Worm (Caenorhabditis elegans) whole organism, L1 larva: Measurements from ENCODE around the gene M110.3.

Experiments used
- blmp-1 ChIP-seq: fragments of 150-350 bp; optimal IDR thresholded peaks from 2 replicates; lab custom pipeline; 2014; ENCODE audit warnings: missing biosample characterization, missing genetic modification characterization
- ceh-82 ChIP-seq, 3 experiments: fragments of 150-350 bp in 1 of 3; sonication (generic microtip) in 2 of 3; optimal IDR thresholded peaks; 2 replicates each; lab custom pipeline; 2014 to 2017; ENCODE audit warnings: missing biosample characterization in 3 of 3, missing genetic modification characterization in 3 of 3
- egl-13 ChIP-seq: sonication (generic microtip); optimal IDR thresholded peaks from 2 replicates; lab custom pipeline; 2016; ENCODE audit warnings: missing genotype, missing genetic modification reagents, missing genetic modification characterization, missing compliant biosample characterization
- nhr-71 ChIP-seq: sonication (generic microtip); optimal IDR thresholded peaks from 2 replicates; lab custom pipeline; 2016; ENCODE audit warnings: mild to moderate bottlenecking, missing genetic modification characterization, moderate library complexity, missing compliant biosample characterization
- snpc-4 ChIP-seq: fragments of 150-350 bp; optimal IDR thresholded peaks from 2 replicates; lab custom pipeline; 2014; ENCODE audit warnings: missing biosample characterization, missing genetic modification characterization
- swsn-7 ChIP-seq: sonication (generic microtip); optimal IDR thresholded peaks from 2 replicates; lab custom pipeline; 2016; ENCODE audit warnings: missing genetic modification characterization, missing compliant biosample characterization
- tbx-2 ChIP-seq: sonication (generic microtip); optimal IDR thresholded peaks from 2 replicates; lab custom pipeline; 2016; ENCODE audit warnings: missing genetic modification characterization, missing compliant biosample characterization
- unc-62 ChIP-seq: fragments of 150-350 bp; optimal IDR thresholded peaks from 2 replicates; lab custom pipeline; 2014; ENCODE audit warnings: missing biosample characterization, missing genetic modification reagents, missing genetic modification characterization
- vab-15 ChIP-seq: sonication (generic microtip); optimal IDR thresholded peaks from 2 replicates; lab custom pipeline; 2017; ENCODE audit warnings: missing genotype, mild to moderate bottlenecking, missing genetic modification characterization, missing compliant biosample characterization
- xbp-1 ChIP-seq: sonication (generic microtip); optimal IDR thresholded peaks from 2 replicates; lab custom pipeline; 2016; ENCODE audit warnings: missing genetic modification characterization, missing compliant biosample characterization
- zag-1 ChIP-seq: fragments of 150-350 bp; optimal IDR thresholded peaks from 2 replicates; lab custom pipeline; 2014; ENCODE audit warnings: missing biosample characterization, missing genetic modification characterization
- zip-4 ChIP-seq: fragments of 200-800 bp; sonication (Bioruptor generic); optimal IDR thresholded peaks from 2 replicates; lab custom pipeline; 2018; ENCODE audit warnings: mild to moderate bottlenecking, missing genetic modification characterization, moderate library complexity, missing compliant biosample characterization

DNA sequence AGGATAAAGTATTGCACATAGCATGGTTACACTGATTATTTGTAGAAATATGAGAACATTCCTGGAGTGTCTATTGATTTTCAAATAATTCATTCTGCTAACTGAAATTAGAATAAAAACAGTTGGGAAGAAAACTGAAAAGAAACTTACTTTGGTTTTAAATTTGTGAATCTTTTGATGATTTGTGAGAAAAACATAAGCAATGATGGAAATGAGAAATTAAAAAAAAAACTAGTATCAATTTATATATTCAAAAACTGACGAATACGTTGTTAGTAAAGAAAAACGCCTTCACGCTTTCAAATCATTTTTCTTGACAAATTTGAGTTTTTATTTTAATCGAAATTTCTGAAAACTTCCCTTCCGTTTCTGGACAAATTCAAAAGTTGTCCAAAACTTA lies 23.3 kb downstream of the M110.3 start, which contains the start of gene T05C12.9:
- TF ChIP-seq egl-13 (tag; lab: Kevin White, UChicago): no peak
- no peak for TF ChIP-seq xbp-1 (tag; lab: Kevin White, UChicago)
- no peak for TF ChIP-seq swsn-7 (tag; lab: Kevin White, UChicago)
- no peak for TF ChIP-seq ceh-82 (tag; optimal IDR thresholded peaks at IDR 0.05; lab: Kevin White, UChicago)
- TF ChIP-seq blmp-1 (tag; lab: Kevin White, UChicago): no peak
- no peak for TF ChIP-seq vab-15 (tag; lab: Kevin White, UChicago)
- TF ChIP-seq snpc-4: no peak
- TF ChIP-seq tbx-2 (tag; lab: Kevin White, UChicago): no peak
- TF ChIP-seq nhr-71 (tag; lab: Kevin White, UChicago): no peak
- no peak for TF ChIP-seq zag-1
- TF ChIP-seq unc-62: no peak
- no peak for TF ChIP-seq zip-4 (GFP tag; lab: Kevin White, UChicago)
